Worm (Caenorhabditis elegans): ENCODE data around the gene dlc-2.

The dlc-2 gene

ce11 chrIV:12121076-12121475, 9.7 kb upstream of the dlc-2 start, which contains the start of the genes ddb-1 and M18.6 (continued):
- TF ChIP-seq dpl-1 (GFP tag; optimal IDR thresholded peaks at IDR 0.05) (peak; percentile 56), nhr-120 (GFP tag; IDR thresholded peaks at IDR 0.05) (no peak), akir-1 (GFP tag; optimal IDR thresholded peaks at IDR 0.05) (no peak), F57C9.4 (tag; optimal IDR thresholded peaks at IDR 0.05) (no peak), cebp-1 (GFP tag; IDR thresholded peaks at IDR 0.05) (no peak), cebp-1 (tag; optimal IDR thresholded peaks at IDR 0.05) (no peak), ztf-6 (GFP tag; IDR thresholded peaks at IDR 0.05) (no peak), F49E8.2 (tag; optimal IDR thresholded peaks at IDR 0.05; ENCODE audit: insufficient read depth) (no peak), madf-3 (GFP tag; IDR thresholded peaks at IDR 0.05) (peak; percentile 67; the same call in 1 of the 2 replicates), lir-1 (GFP tag; conservative IDR thresholded peaks at IDR 0.05) (no peak), pha-4 (tag; optimal IDR thresholded peaks at IDR 0.05) (no peak), lin-54 (GFP tag; optimal IDR thresholded peaks at IDR 0.05) (peak; percentile 15), atf-7 (tag; optimal IDR thresholded peaks at IDR 0.05) (no peak), zim-3 (tag; optimal IDR thresholded peaks at IDR 0.05) (no peak), chd-7 (tag; optimal IDR thresholded peaks at IDR 0.05) (no peak), mxl-1 (tag; optimal IDR thresholded peaks at IDR 0.05) (no peak), T07F8.4 (tag; optimal IDR thresholded peaks at IDR 0.05) (no peak), him-1 (tag; optimal IDR thresholded peaks at IDR 0.05) (no peak), unc-130 (GFP tag; optimal IDR thresholded peaks at IDR 0.05) (no peak), K11D2.4 (GFP tag; IDR thresholded peaks at IDR 0.05) (no peak), hmg-1.2 (GFP tag; IDR thresholded peaks at IDR 0.05) (peak; percentile 59; the same call in 1 of the 2 replicates), B0261.1 (tag; optimal IDR thresholded peaks at IDR 0.05) (no peak), D2030.7 (GFP tag; IDR thresholded peaks at IDR 0.05) (0 out of 2 replicates have a peak, but pooled peaks have one; percentile 34), F37B4.10 (GFP tag; IDR thresholded peaks at IDR 0.05) (no peak), cebp-2 (GFP tag; IDR thresholded peaks at IDR 0.05) (no peak), somi-1 (GFP tag; optimal IDR thresholded peaks at IDR 0.05) (no peak), F23B12.7 (tag; optimal IDR thresholded peaks at IDR 0.05; ENCODE audit: insufficient read depth) (no peak), fkh-3 (tag; optimal IDR thresholded peaks at IDR 0.05) (no peak), hmg-20 (GFP tag; IDR thresholded peaks at IDR 0.05) (no peak)

- no peak for TF ChIP-seq egl-18 (GFP tag; IDR thresholded peaks at IDR 0.05)
- no peak for TF ChIP-seq egl-44 (GFP tag; IDR thresholded peaks at IDR 0.05)
- TF ChIP-seq die-1 (tag; optimal IDR thresholded peaks at IDR 0.05) = no peak
- no peak for TF ChIP-seq attf-6 (GFP tag; IDR thresholded peaks at IDR 0.05)
- TF ChIP-seq hlh-26 (GFP tag; conservative IDR thresholded peaks at IDR 0.05) = no peak
- TF ChIP-seq fkh-3 (tag; optimal IDR thresholded peaks at IDR 0.05) = no peak
- no peak for TF ChIP-seq dox-1 (GFP tag; IDR thresholded peaks at IDR 0.05)
- no peak for TF ChIP-seq bed-2 (GFP tag; IDR thresholded peaks at IDR 0.05)
- TF ChIP-seq F39B2.1 (GFP tag; IDR thresholded peaks at IDR 0.05) = no peak
- TF ChIP-seq ztf-3 (GFP tag; optimal IDR thresholded peaks at IDR 0.05) = no peak
- TF ChIP-seq nfyb-1 (GFP tag; IDR thresholded peaks at IDR 0.05) = no peak
- no peak for TF ChIP-seq attf-5 (GFP tag; optimal IDR thresholded peaks at IDR 0.05)
- no peak for TF ChIP-seq snpc-3.4 (tag; optimal IDR thresholded peaks at IDR 0.05)
- no peak for TF ChIP-seq dpff-1 (tag; optimal IDR thresholded peaks at IDR 0.05)
- no peak for TF ChIP-seq F52B5.7 (tag; optimal IDR thresholded peaks at IDR 0.05)
Measured at ce11 chrIV:12120536-12120935, 9.2 kb upstream of the dlc-2 start.

Data from whole organism, young adult.